Fruit fly (Drosophila melanogaster): ENCODE measurements around the gene CG4080.
A peak's percentile ranks its signal among the peaks of the same experiment; 100 is the strongest.

The CG4080 gene

dm6 chr3L:9340839-9341238 is 58.2 kb downstream of the CG4080 start (continued):
- TF ChIP-seq chm (GFP tag; IDR thresholded peaks at IDR 0.05) (no peak), CG14441 (GFP tag; IDR thresholded peaks at IDR 0.05) (no peak), CG10366 (GFP tag; IDR thresholded peaks at IDR 0.05) (no peak), Pdp1 (GFP tag; optimal IDR thresholded peaks at IDR 0.05) (no peak), CG6854 (GFP tag; optimal IDR thresholded peaks at IDR 0.05) (no peak), CG13424 (tag; optimal IDR thresholded peaks at IDR 0.05) (no peak), CG17328 (GFP tag; IDR thresholded peaks at IDR 0.05) (no peak), salm (tag; optimal IDR thresholded peaks at IDR 0.05) (no peak), CG11560 (tag; IDR thresholded peaks at IDR 0.05) (no peak), CG8388 (GFP tag; optimal IDR thresholded peaks at IDR 0.05) (no peak), CG7786 (GFP tag; optimal IDR thresholded peaks at IDR 0.05) (no peak), aop (GFP tag; IDR thresholded peaks at IDR 0.05) (0 out of 2 replicates have a peak, but pooled peaks have one; percentile 10), CG10147 (GFP tag; optimal IDR thresholded peaks at IDR 0.05) (no peak), phol (tag; optimal IDR thresholded peaks at IDR 0.05) (no peak), Mrtf (GFP tag; IDR thresholded peaks at IDR 0.05) (no peak), disco-r (GFP tag; optimal IDR thresholded peaks at IDR 0.05) (no peak), CG2199 (GFP tag; IDR thresholded peaks at IDR 0.05) (no peak), CG15073 (GFP tag; optimal IDR thresholded peaks at IDR 0.05) (no peak), Neu2 (GFP tag; optimal IDR thresholded peaks at IDR 0.05; ENCODE audit: borderline replicate concordance) (no peak), CG6683 (GFP tag; optimal IDR thresholded peaks at IDR 0.05) (no peak), CG9437 (GFP tag; optimal IDR thresholded peaks at IDR 0.05) (no peak), Med (GFP tag) (peak; percentile 53), tx (GFP tag; optimal IDR thresholded peaks at IDR 0.05) (no peak), chn (GFP tag; optimal IDR thresholded peaks at IDR 0.05) (no peak), CG31441 (GFP tag; IDR thresholded peaks at IDR 0.05) (no peak), toy (GFP tag; IDR thresholded peaks at IDR 0.05) (no peak), HLH54F (GFP tag; optimal IDR thresholded peaks at IDR 0.05) (no peak), CG1024 (GFP tag; IDR thresholded peaks at IDR 0.05) (no peak), CG9932 (GFP tag; IDR thresholded peaks at IDR 0.05) (no peak), pb (GFP tag; optimal IDR thresholded peaks at IDR 0.05) (no peak), Dref (GFP tag; IDR thresholded peaks at IDR 0.05) (no peak), sim (GFP tag; IDR thresholded peaks at IDR 0.05) (no peak), stc (GFP tag; IDR thresholded peaks at IDR 0.05) (no peak), slou (GFP tag; optimal IDR thresholded peaks at IDR 0.05) (no peak), CG7987 (GFP tag; optimal IDR thresholded peaks at IDR 0.05) (no peak), hkb (optimal IDR thresholded peaks at IDR 0.05) (no peak), hkb (GFP tag; IDR thresholded peaks at IDR 0.05) (no peak), Hr51 (GFP tag; optimal IDR thresholded peaks at IDR 0.05) (no peak), CG15601 (tag; optimal IDR thresholded peaks at IDR 0.05) (no peak), Hmx (GFP tag; optimal IDR thresholded peaks at IDR 0.05) (no peak), ab (GFP tag; optimal IDR thresholded peaks at IDR 0.05) (no peak), dmrt99B (tag; optimal IDR thresholded peaks at IDR 0.05) (no peak), Trl (optimal IDR thresholded peaks at IDR 0.05) (peak; percentile 16 to 18), Trl (GFP tag; optimal IDR thresholded peaks at IDR 0.05) (no peak), al (GFP tag; IDR thresholded peaks at IDR 0.05) (no peak), sens-2 (GFP tag; IDR thresholded peaks at IDR 0.05) (no peak), CG9215 (GFP tag; IDR thresholded peaks at IDR 0.05) (no peak), Deaf1 (tag; optimal IDR thresholded peaks at IDR 0.05) (peak; percentile 46), CG15479 (GFP tag; optimal IDR thresholded peaks at IDR 0.05) (no peak), crc (GFP tag; optimal IDR thresholded peaks at IDR 0.05) (no peak), Drgx (GFP tag; IDR thresholded peaks at IDR 0.05) (no peak), CG10209 (GFP tag; optimal IDR thresholded peaks at IDR 0.05) (no peak), CG1602 (GFP tag; optimal IDR thresholded peaks at IDR 0.05) (no peak), Rx (GFP tag; IDR thresholded peaks at IDR 0.05) (no peak)

Data from whole organism, embryonic.